Fruit fly (Drosophila melanogaster) whole organism, embryonic: ENCODE data around the gene Gmap.
A peak's percentile ranks its signal among the peaks of the same experiment; 100 is the strongest.

Experiments used
- Ada2b ChIP-seq: fragments of 200-800 bp; sonication (Bioruptor generic); IDR thresholded peaks from 2 replicates; pipeline ENCODE4 v1.3.6; 2022; ENCODE audit warnings: missing biosample characterization, missing genetic modification characterization
- Atf-2 ChIP-seq: fragments of 200-800 bp; sonication (Bioruptor generic); optimal IDR thresholded peaks from 2 replicates; lab custom pipeline; 2016; ENCODE audit warnings: missing biosample characterization, missing genetic modification characterization
- CG10321 ChIP-seq: fragments of 200-800 bp; sonication (Bioruptor generic); IDR thresholded peaks from 2 replicates; pipeline ENCODE4 v1.3.6; 2022; ENCODE audit warnings: missing biosample characterization, missing genetic modification characterization
- CG12104 ChIP-seq: fragments of 200-800 bp; sonication (Bioruptor generic); optimal IDR thresholded peaks from 3 replicates; lab custom pipeline; 2016; ENCODE audit warnings: missing biosample characterization, missing genetic modification characterization
- CG12236 ChIP-seq: fragments of 200-800 bp; sonication (Bioruptor generic); optimal IDR thresholded peaks from 2 replicates; lab custom pipeline; 2016; ENCODE audit warnings: missing biosample characterization, missing genetic modification characterization
- CG12744 ChIP-seq: fragments of 200-800 bp; sonication (Bioruptor generic); optimal IDR thresholded peaks from 2 replicates; lab custom pipeline; 2016; ENCODE audit warnings: missing biosample characterization, missing genetic modification characterization
- CG13624 ChIP-seq: fragments of 200-800 bp; sonication (Bioruptor generic); optimal IDR thresholded peaks from 2 replicates; lab custom pipeline; 2016; ENCODE audit warnings: missing biosample characterization, missing genetic modification characterization
- CG14667 ChIP-seq: fragments of 200-800 bp; sonication (Bioruptor generic); IDR thresholded peaks from 2 replicates; pipeline ENCODE4 v1.3.6; 2022; ENCODE audit warnings: missing biosample characterization, missing genetic modification characterization
- CG15601 ChIP-seq: fragments of 200-800 bp; sonication (Bioruptor generic); optimal IDR thresholded peaks from 3 replicates; lab custom pipeline; 2019; ENCODE audit warnings: missing biosample characterization, mild to moderate bottlenecking, missing genetic modification characterization, moderate library complexity
- CG1603 ChIP-seq: fragments of 200-800 bp; sonication (Bioruptor generic); optimal IDR thresholded peaks from 2 replicates; lab custom pipeline; 2019; ENCODE audit warnings: missing biosample characterization, mild to moderate bottlenecking, missing genetic modification characterization, moderate library complexity
- CG16813 ChIP-seq: fragments of 200-800 bp; sonication (Bioruptor generic); IDR thresholded peaks from 3 replicates; pipeline ENCODE4 v1.3.6; 2022; ENCODE audit warnings: missing biosample characterization, missing genetic modification characterization; ENCODE audit not compliant: partially characterized antibody
- CG17829 ChIP-seq: fragments of 200-800 bp; optimal IDR thresholded peaks from 2 replicates; lab custom pipeline; 2019; ENCODE audit warnings: missing biosample characterization, mild to moderate bottlenecking, missing genetic modification characterization, moderate library complexity
- CG17912 ChIP-seq: fragments of 200-800 bp; sonication (Bioruptor generic); optimal IDR thresholded peaks from 2 replicates; lab custom pipeline; 2018; ENCODE audit warnings: missing biosample characterization, mild to moderate bottlenecking, missing genetic modification characterization
- CG1792 ChIP-seq: fragments of 200-800 bp; sonication (Bioruptor generic); optimal IDR thresholded peaks from 2 replicates; lab custom pipeline; 2016; ENCODE audit warnings: missing biosample characterization, missing genetic modification characterization
- CG18476 ChIP-seq: fragments of 200-800 bp; sonication (Bioruptor generic); optimal IDR thresholded peaks from 2 replicates; lab custom pipeline; 2016; ENCODE audit warnings: missing biosample characterization, mild to moderate bottlenecking, missing genetic modification characterization
- CG2120 ChIP-seq: fragments of 200-800 bp; sonication (Bioruptor generic); optimal IDR thresholded peaks from 3 replicates; lab custom pipeline; 2016; ENCODE audit warnings: missing biosample characterization, missing genetic modification characterization
- CG33213 ChIP-seq: fragments of 200-800 bp; sonication (Bioruptor generic); optimal IDR thresholded peaks from 3 replicates; lab custom pipeline; 2016; ENCODE audit warnings: missing biosample characterization, missing genetic modification characterization
- CG3407 ChIP-seq: fragments of 200-800 bp; sonication (Bioruptor generic); optimal IDR thresholded peaks from 2 replicates; lab custom pipeline; 2018; ENCODE audit warnings: missing biosample characterization, mild to moderate bottlenecking, missing genetic modification characterization
- CG3726 ChIP-seq: fragments of 200-800 bp; sonication (Bioruptor generic); IDR thresholded peaks from 3 replicates; pipeline ENCODE4, ENCODE4 v1.3.6; 2022; ENCODE audit warnings: missing biosample characterization, missing genetic modification characterization
- CG3847 ChIP-seq: fragments of 200-800 bp; sonication (Bioruptor generic); IDR thresholded peaks from 2 replicates; pipeline ENCODE4 v1.3.6; 2022; ENCODE audit warnings: missing biosample characterization, missing genetic modification characterization
- CG42726 ChIP-seq: fragments of 200-800 bp; sonication (Bioruptor generic); IDR thresholded peaks from 2 replicates; pipeline ENCODE4 v1.3.6; 2022; ENCODE audit warnings: missing biosample characterization, missing genetic modification characterization; ENCODE audit not compliant: partially characterized antibody
- CG9215 ChIP-seq: fragments of 200-800 bp; sonication (Bioruptor generic); IDR thresholded peaks from 2 replicates; pipeline ENCODE4 v1.3.6; 2022; ENCODE audit warnings: missing biosample characterization, missing genetic modification characterization
- CG9797 ChIP-seq: fragments of 200-800 bp; sonication (Bioruptor generic); optimal IDR thresholded peaks from 3 replicates; lab custom pipeline; 2018; ENCODE audit warnings: missing biosample characterization, mild to moderate bottlenecking, missing genetic modification characterization
- CG9876 ChIP-seq: fragments of 200-800 bp; sonication (Bioruptor generic); optimal IDR thresholded peaks from 2 replicates; lab custom pipeline; 2016; ENCODE audit warnings: missing biosample characterization, missing genetic modification characterization
- Dfd ChIP-seq, 2 experiments: fragments of >200 bp; optimal IDR thresholded peaks; 2 replicates each; lab custom pipeline; 2017; ENCODE audit warnings: missing biosample characterization in 2 of 2, missing genetic modification characterization in 2 of 2
- E2f1 ChIP-seq: fragments of 200-800 bp; sonication (Bioruptor generic); IDR thresholded peaks from 2 replicates; pipeline ENCODE4 v1.3.6; 2022; ENCODE audit warnings: missing biosample characterization, missing genetic modification characterization
- E2f2 ChIP-seq: fragments of 200-800 bp; sonication (Bioruptor generic); IDR thresholded peaks from 2 replicates; pipeline ENCODE4 v1.3.6; 2022; ENCODE audit warnings: missing biosample characterization, missing genetic modification characterization
- Eip74EF ChIP-seq, 2 experiments: fragments of 200-800 bp in 1 of 2; fragments of >200 bp in 1 of 2; sonication (Bioruptor generic) in 1 of 2; optimal IDR thresholded peaks; 2 replicates each; lab custom pipeline; 2017 to 2019; ENCODE audit warnings: missing biosample characterization in 2 of 2, missing genetic modification characterization in 2 of 2, mild to moderate bottlenecking in 1 of 2, moderate library complexity in 1 of 2
- Ets65A ChIP-seq: fragments of 200-800 bp; sonication (Bioruptor generic); peaks from one replicate; lab custom pipeline; 2016; ENCODE audit warnings: missing biosample characterization, missing genetic modification characterization
- HHEX ChIP-seq: fragments of 200-800 bp; sonication (Bioruptor generic); optimal IDR thresholded peaks from 3 replicates; lab custom pipeline; 2017; ENCODE audit warnings: missing biosample characterization, mild to moderate bottlenecking, missing genetic modification characterization, missing genetic modification reagents
- Hand ChIP-seq: fragments of 200-800 bp; sonication (Bioruptor generic); optimal IDR thresholded peaks from 2 replicates; lab custom pipeline; 2017; ENCODE audit warnings: mild to moderate bottlenecking, missing biosample characterization, missing genetic modification reagents, missing genetic modification characterization
- Hsf ChIP-seq: fragments of 200-800 bp; sonication (Bioruptor generic); optimal IDR thresholded peaks from 3 replicates; lab custom pipeline; 2016; ENCODE audit warnings: missing biosample characterization, missing genetic modification characterization
- Lhr ChIP-seq: fragments of 200-800 bp; sonication (Bioruptor generic); optimal IDR thresholded peaks from 3 replicates; lab custom pipeline; 2017; ENCODE audit warnings: mild to moderate bottlenecking, missing biosample characterization, missing genetic modification reagents, missing genetic modification characterization
- Side ChIP-seq: fragments of 200-800 bp; sonication (Bioruptor generic); optimal IDR thresholded peaks from 2 replicates; lab custom pipeline; 2016; ENCODE audit warnings: missing biosample characterization, missing genetic modification characterization
- Sox102F ChIP-seq: fragments of 200-800 bp; sonication (Bioruptor generic); optimal IDR thresholded peaks from 2 replicates; lab custom pipeline; 2018; ENCODE audit warnings: missing biosample characterization, mild to moderate bottlenecking, missing genetic modification characterization, moderate library complexity
- Taf1 ChIP-seq: fragments of 200-800 bp; sonication (Bioruptor generic); IDR thresholded peaks from 2 replicates; pipeline ENCODE4 v1.3.6; 2022; ENCODE audit warnings: missing biosample characterization, missing genetic modification characterization
- al ChIP-seq: fragments of 200-800 bp; sonication (Bioruptor generic); IDR thresholded peaks from 2 replicates; pipeline ENCODE4 v1.3.6; 2022; ENCODE audit warnings: missing biosample characterization, missing genetic modification characterization
- ase ChIP-seq: fragments of 200-800 bp; sonication (Bioruptor generic); IDR thresholded peaks from 3 replicates; pipeline ENCODE4 v1.3.6; 2022; ENCODE audit warnings: missing biosample characterization, missing genetic modification characterization
- br ChIP-seq: fragments of >200 bp; optimal IDR thresholded peaks from 2 replicates; lab custom pipeline; 2017
- corto ChIP-seq: fragments of 200-800 bp; sonication (Bioruptor generic); optimal IDR thresholded peaks from 2 replicates; lab custom pipeline; 2016; ENCODE audit warnings: missing biosample characterization, mild to moderate bottlenecking, missing genetic modification characterization, moderate library complexity
- dmrt99B ChIP-seq: fragments of 200-800 bp; sonication (Bioruptor generic); optimal IDR thresholded peaks from 2 replicates; lab custom pipeline; 2018; ENCODE audit warnings: missing biosample characterization, mild to moderate bottlenecking, missing genetic modification characterization, moderate library complexity
- esg ChIP-seq: fragments of 200-800 bp; sonication (Bioruptor generic); conservative IDR thresholded peaks from 2 replicates; pipeline ENCODE4 v1.3.6; 2022; ENCODE audit warnings: missing biosample characterization, missing genetic modification characterization
- fru ChIP-seq: fragments of >200 bp; optimal IDR thresholded peaks from 2 replicates; lab custom pipeline; 2017
- fu2 ChIP-seq: fragments of 200-800 bp; sonication (Bioruptor generic); optimal IDR thresholded peaks from 2 replicates; lab custom pipeline; 2016; ENCODE audit warnings: missing biosample characterization, missing genetic modification characterization
- grau ChIP-seq: fragments of 200-800 bp; optimal IDR thresholded peaks from 3 replicates; lab custom pipeline; 2019; ENCODE audit warnings: missing biosample characterization, mild to moderate bottlenecking, missing genetic modification characterization, moderate library complexity
- jigr1 ChIP-seq: fragments of 200-800 bp; sonication (Bioruptor generic); IDR thresholded peaks from 3 replicates; pipeline ENCODE4 v1.3.6; 2022; ENCODE audit warnings: missing biosample characterization, missing genetic modification characterization
- klu ChIP-seq: fragments of 200-800 bp; sonication (Bioruptor generic); IDR thresholded peaks from 2 replicates; pipeline ENCODE4 v1.3.6; 2022; ENCODE audit warnings: missing biosample characterization, missing genetic modification characterization
- onecut ChIP-seq: fragments of 200-800 bp; sonication (Bioruptor generic); IDR thresholded peaks from 2 replicates; pipeline ENCODE4 v1.3.6; 2022; ENCODE audit warnings: missing biosample characterization, missing genetic modification characterization
- prd ChIP-seq, 3 experiments: fragments of >200 bp in 2 of 3; fragments of 200-800 bp in 1 of 3; sonication (Bioruptor generic) in 1 of 3; optimal IDR thresholded peaks in 2 of 3; IDR thresholded peaks in 1 of 3; 2 replicates in 2 of 3; 3 replicates in 1 of 3; pipeline versions ENCODE4 v1.3.6 to Lab custom; 2017 to 2022; ENCODE audit warnings: missing biosample characterization in 1 of 3, missing genetic modification characterization in 1 of 3
- sc ChIP-seq, 3 experiments: fragments of >200 bp in 2 of 3; fragments of 200-800 bp in 1 of 3; sonication (Bioruptor generic) in 1 of 3; optimal IDR thresholded peaks; 2 replicates in 2 of 3; 3 replicates in 1 of 3; lab custom pipeline; 2017; ENCODE audit warnings: mild to moderate bottlenecking in 1 of 3, missing biosample characterization in 1 of 3, missing genetic modification characterization in 1 of 3, missing genetic modification reagents in 1 of 3
- slbo ChIP-seq: fragments of 200-800 bp; sonication (Bioruptor generic); IDR thresholded peaks from 2 replicates; pipeline ENCODE4 v1.3.6; 2022; ENCODE audit warnings: missing biosample characterization, missing genetic modification characterization
- vfl ChIP-seq: fragments of 200-800 bp; sonication (Bioruptor generic); optimal IDR thresholded peaks from 2 replicates; lab custom pipeline; 2016; ENCODE audit warnings: missing biosample characterization, missing genetic modification characterization
- wor ChIP-seq: fragments of 200-800 bp; sonication (Bioruptor generic); IDR thresholded peaks from 2 replicates; pipeline ENCODE4 v1.3.6; 2022; ENCODE audit warnings: missing biosample characterization, missing genetic modification characterization

Gmap gene

DNA sequence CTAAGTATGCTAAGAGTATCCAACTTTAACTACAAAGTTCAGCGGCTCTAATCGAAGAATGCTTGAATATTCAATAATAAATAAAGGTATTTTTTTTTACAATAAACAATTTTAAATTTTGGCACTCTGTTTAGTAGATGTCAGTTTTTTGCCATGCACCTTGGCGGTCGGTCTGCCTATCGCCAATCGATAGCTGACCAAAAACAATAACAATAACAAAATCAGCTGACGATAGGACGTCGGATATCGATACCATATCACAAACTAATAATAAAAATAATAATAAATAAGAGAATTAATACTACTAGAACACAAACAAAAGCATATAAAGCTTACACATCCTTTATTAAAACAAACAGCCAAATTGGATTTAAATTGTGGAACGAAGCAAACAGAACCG is at the start of gene Gmap (continued):
- TF ChIP-seq CG1792 (GFP tag; lab: Kevin White, UChicago) (no peak), CG2120 (GFP tag; lab: Kevin White, UChicago) (no peak), CG13624 (GFP tag; lab: Kevin White, UChicago) (no peak), Sox102F (GFP tag; lab: Kevin White, UChicago) (no peak), ase (GFP tag; lab: Robert Waterston, UW) (no peak), Ada2b (GFP tag; lab: Robert Waterston, UW) (no peak), CG18476 (GFP tag; lab: Kevin White, UChicago) (no peak), Taf1 (GFP tag; lab: Robert Waterston, UW) (no peak), HHEX (no peak), CG15601 (tag; lab: Kevin White, UChicago) (no peak), dmrt99B (tag; lab: Kevin White, UChicago) (no peak), CG9876 (GFP tag; lab: Kevin White, UChicago) (no peak), Hand (no peak), fu2 (no peak), CG16813 (GFP tag; lab: Robert Waterston, UW) (peak; percentile 80), E2f1 (GFP tag; lab: Robert Waterston, UW) (no peak), CG33213 (no peak), Lhr (GFP tag; lab: Kevin White, UChicago) (no peak), br (lab: Kevin White, UChicago) (no peak), CG14667 (GFP tag; lab: Robert Waterston, UW) (no peak), Ets65A (GFP tag; lab: Kevin White, UChicago) (no peak), klu (no peak), CG10321 (GFP tag; lab: Robert Waterston, UW) (no peak), esg (no peak), CG17912 (GFP tag; lab: Kevin White, UChicago) (no peak), CG17829 (tag; lab: Kevin White, UChicago) (no peak), CG3407 (GFP tag; lab: Kevin White, UChicago) (no peak), al (GFP tag; lab: Robert Waterston, UW) (no peak), Dfd (GFP tag; optimal IDR thresholded peaks at IDR 0.05; lab: Kevin White, UChicago) (no peak), wor (GFP tag; lab: Robert Waterston, UW) (no peak), CG9215 (no peak), jigr1 (GFP tag; lab: Robert Waterston, UW) (no peak), Hsf (no peak), CG3847 (no peak), CG12104 (GFP tag; lab: Kevin White, UChicago) (no peak), CG12744 (GFP tag; lab: Kevin White, UChicago) (no peak), CG9797 (GFP tag; lab: Kevin White, UChicago) (no peak), vfl (GFP tag; lab: Kevin White, UChicago) (no peak), CG3726 (GFP tag; lab: Robert Waterston, UW) (no peak), Side (GFP tag; lab: Kevin White, UChicago) (no peak), Eip74EF (GFP tag; optimal IDR thresholded peaks at IDR 0.05; lab: Kevin White, UChicago) (no peak), onecut (no peak), CG42726 (GFP tag; lab: Robert Waterston, UW) (no peak), Atf-2 (GFP tag; lab: Kevin White, UChicago) (no peak), fru (lab: Kevin White, UChicago) (no peak), E2f2 (peak; percentile 94), slbo (GFP tag; lab: Robert Waterston, UW) (no peak), grau (no peak), CG1603 (tag; lab: Kevin White, UChicago) (peak; percentile 9), sc (optimal IDR thresholded peaks at IDR 0.05; lab: Kevin White, UChicago) (no peak), sc (GFP tag; optimal IDR thresholded peaks at IDR 0.05; lab: Kevin White, UChicago) (no peak), corto (GFP tag; lab: Kevin White, UChicago) (no peak), CG12236 (no peak), prd (optimal IDR thresholded peaks at IDR 0.05; lab: Kevin White, UChicago) (no peak), prd (GFP tag; IDR thresholded peaks at IDR 0.05; lab: Robert Waterston, UW) (no peak)
